Worm (Caenorhabditis elegans) whole organism, early embryonic: ENCODE results near the gene cpb-1.

Experiments
- B0310.2 ChIP-seq: sonication (generic microtip); optimal IDR thresholded peaks from 2 replicates; lab custom pipeline; 2016; ENCODE audit warnings: mild to moderate bottlenecking, missing genetic modification characterization, missing compliant biosample characterization
- F13C5.2 ChIP-seq: sonication (generic microtip); optimal IDR thresholded peaks from 2 replicates; lab custom pipeline; 2017; ENCODE audit warnings: mild to moderate bottlenecking, missing genetic modification characterization, inconsistent platforms, missing compliant biosample characterization
- aly-1 ChIP-seq: sonication (generic microtip); optimal IDR thresholded peaks from 2 replicates; lab custom pipeline; 2016; ENCODE audit warnings: missing genetic modification characterization, missing compliant biosample characterization
- ama-1 ChIP-seq: fragments of 150-350 bp; optimal IDR thresholded peaks from 2 replicates; lab custom pipeline; 2014
- ceh-13 ChIP-seq: fragments of 200-800 bp; sonication (Bioruptor generic); optimal IDR thresholded peaks from 2 replicates; lab custom pipeline; 2018; ENCODE audit warnings: mild to moderate bottlenecking, missing genetic modification characterization, missing compliant biosample characterization
- ceh-36 ChIP-seq: sonication (generic microtip); optimal IDR thresholded peaks from 2 replicates; lab custom pipeline; 2016; ENCODE audit warnings: missing genetic modification characterization, inconsistent platforms, missing compliant biosample characterization
- ets-7 ChIP-seq: sonication (generic microtip); optimal IDR thresholded peaks from 2 replicates; lab custom pipeline; 2016; ENCODE audit warnings: missing genotype, missing genetic modification characterization, missing compliant biosample characterization
- flt-1 ChIP-seq: fragments of 200-800 bp; sonication (Bioruptor generic); IDR thresholded peaks from 2 replicates; pipeline ENCODE4 v1.3.6; 2022; ENCODE audit warnings: missing genetic modification characterization, missing compliant biosample characterization
- hmbx-1 ChIP-seq: sonication (generic microtip); optimal IDR thresholded peaks from 2 replicates; lab custom pipeline; 2016; ENCODE audit warnings: mild to moderate bottlenecking, missing genetic modification characterization, missing compliant biosample characterization
- hmg-4 ChIP-seq: fragments of 200-800 bp; sonication (Bioruptor generic); optimal IDR thresholded peaks from 2 replicates; lab custom pipeline; 2018; ENCODE audit warnings: mild to moderate bottlenecking, missing genetic modification characterization, missing compliant biosample characterization
- hnd-1 ChIP-seq: sonication (generic microtip); optimal IDR thresholded peaks from 2 replicates; lab custom pipeline; 2016; ENCODE audit warnings: missing genetic modification characterization, missing compliant biosample characterization
- pes-1 ChIP-seq: fragments of 200-800 bp; sonication (Bioruptor generic); IDR thresholded peaks from 2 replicates; pipeline ENCODE4 v1.3.6; 2022; ENCODE audit warnings: missing genetic modification reagents, missing genetic modification characterization, missing compliant biosample characterization
- scrt-1 ChIP-seq: fragments of 200-800 bp; sonication (Bioruptor generic); IDR thresholded peaks from 2 replicates; pipeline ENCODE4 v1.3.6; 2022; ENCODE audit warnings: missing genetic modification characterization, missing compliant biosample characterization
- sea-1 ChIP-seq: fragments of 200-800 bp; sonication (Bioruptor generic); conservative IDR thresholded peaks from 2 replicates; pipeline ENCODE4 v1.3.6; 2022; ENCODE audit warnings: missing genetic modification characterization, missing compliant biosample characterization
- tbx-11 ChIP-seq: fragments of 200-800 bp; sonication (Bioruptor generic); IDR thresholded peaks from 2 replicates; pipeline ENCODE4 v1.3.6; 2022; ENCODE audit warnings: missing genetic modification characterization, missing compliant biosample characterization
- tbx-37 ChIP-seq: fragments of 200-800 bp; sonication (Bioruptor generic); conservative IDR thresholded peaks from 2 replicates; pipeline ENCODE4 v1.3.6; 2022; ENCODE audit warnings: missing genetic modification reagents, missing genetic modification characterization, missing compliant biosample characterization
- tra-4 ChIP-seq: sonication (generic microtip); optimal IDR thresholded peaks from 2 replicates; lab custom pipeline; 2017; ENCODE audit warnings: missing genetic modification characterization, missing compliant biosample characterization

The cpb-1 gene

ce11 chrIII:9300670-9301069, 21.4 kb upstream of the cpb-1 start:
- TF ChIP-seq hmg-4 (GFP tag; lab: Kevin White, UChicago) (no peak), flt-1 (GFP tag; lab: Robert Waterston, UW) (no peak), hmbx-1 (tag; lab: Kevin White, UChicago) (no peak), sea-1 (GFP tag; lab: Robert Waterston, UW) (no peak), tbx-11 (GFP tag; lab: Robert Waterston, UW) (no peak)

DNA sequence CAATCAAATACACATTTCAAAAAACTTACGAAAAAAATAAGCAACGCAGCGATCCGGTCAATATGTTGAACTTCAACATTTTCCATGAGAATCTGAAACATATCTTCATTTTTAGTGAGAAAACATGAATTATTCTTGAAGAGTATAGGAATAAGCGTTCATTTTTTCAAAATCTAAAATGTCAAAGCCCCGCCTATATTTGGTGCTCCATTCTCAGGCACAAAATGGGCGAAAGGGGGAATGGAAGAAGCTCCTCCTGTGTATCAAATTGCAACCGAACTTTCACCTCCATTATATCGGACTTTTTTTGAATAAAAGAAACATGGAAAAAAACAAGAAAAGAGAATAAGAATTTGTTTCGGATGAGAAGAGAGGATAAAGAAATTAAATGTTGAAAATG, 15.5 kb upstream of the cpb-1 start, which contains the start of gene srx-45:
TSS of gene srx-45 (minus strand) at position 101 of the 400 bp plus-strand sequence.
- TF ChIP-seq hmbx-1 (tag; lab: Kevin White, UChicago) (no peak), tbx-11 (GFP tag; lab: Robert Waterston, UW) (no peak), B0310.2 (no peak), aly-1 (tag; lab: Kevin White, UChicago) (no peak), F13C5.2 (tag; lab: Kevin White, UChicago) (no peak), flt-1 (GFP tag; lab: Robert Waterston, UW) (no peak), ceh-36 (tag; lab: Kevin White, UChicago) (no peak), tra-4 (tag; lab: Kevin White, UChicago) (no peak), scrt-1 (GFP tag; lab: Robert Waterston, UW) (no peak), pes-1 (no peak), sea-1 (GFP tag; lab: Robert Waterston, UW) (no peak), hnd-1 (no peak), ets-7 (tag; lab: Kevin White, UChicago) (no peak), ama-1 (lab: Kevin White, UChicago) (no peak), ceh-13 (no peak), tbx-37 (GFP tag; lab: Robert Waterston, UW) (no peak), hmg-4 (GFP tag; lab: Kevin White, UChicago) (no peak)

DNA sequence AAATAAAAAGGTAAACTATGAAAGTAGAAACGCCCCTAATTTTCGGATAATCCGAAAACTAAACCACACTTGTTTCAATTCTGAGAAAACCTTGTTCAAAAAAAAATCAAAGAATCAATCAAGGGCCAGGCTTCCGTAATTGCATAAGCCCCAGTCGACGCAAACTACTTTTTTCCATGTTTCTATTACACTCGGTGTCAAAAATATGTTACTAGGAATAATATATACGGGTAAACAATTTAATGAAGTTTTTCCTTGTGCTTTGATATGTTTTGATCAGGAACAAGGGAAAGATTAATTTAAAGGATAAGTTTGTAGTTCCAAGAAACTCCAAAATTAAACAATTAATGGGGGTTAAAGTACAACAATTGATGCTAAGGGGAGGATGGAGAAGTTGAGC, 12.3 kb upstream of the cpb-1 start:
- TF ChIP-seq ceh-36 (tag; lab: Kevin White, UChicago) (no peak), F13C5.2 (tag; lab: Kevin White, UChicago) (no peak), flt-1 (GFP tag; lab: Robert Waterston, UW) (no peak), sea-1 (GFP tag; lab: Robert Waterston, UW) (no peak), tbx-11 (GFP tag; lab: Robert Waterston, UW) (no peak), B0310.2 (no peak), hnd-1 (no peak), hmg-4 (GFP tag; lab: Kevin White, UChicago) (no peak), scrt-1 (GFP tag; lab: Robert Waterston, UW) (no peak), aly-1 (tag; lab: Kevin White, UChicago) (no peak), pes-1 (no peak), ama-1 (lab: Kevin White, UChicago) (no peak), ceh-13 (no peak), tbx-37 (GFP tag; lab: Robert Waterston, UW) (no peak), hmbx-1 (tag; lab: Kevin White, UChicago) (no peak), tra-4 (tag; lab: Kevin White, UChicago) (no peak), ets-7 (tag; lab: Kevin White, UChicago) (no peak)

ce11 chrIII:9314476-9314875, 7.6 kb upstream of the cpb-1 start, which contains the start of gene C40H1.8:
TSS of gene C40H1.8 (plus strand) at chrIII:9314717.
- TF ChIP-seq hnd-1 (no peak), B0310.2 (no peak), sea-1 (GFP tag; lab: Robert Waterston, UW) (no peak), hmbx-1 (tag; lab: Kevin White, UChicago) (no peak), aly-1 (tag; lab: Kevin White, UChicago) (no peak), tbx-11 (GFP tag; lab: Robert Waterston, UW) (no peak), pes-1 (no peak), flt-1 (GFP tag; lab: Robert Waterston, UW) (no peak), scrt-1 (GFP tag; lab: Robert Waterston, UW) (no peak)

DNA sequence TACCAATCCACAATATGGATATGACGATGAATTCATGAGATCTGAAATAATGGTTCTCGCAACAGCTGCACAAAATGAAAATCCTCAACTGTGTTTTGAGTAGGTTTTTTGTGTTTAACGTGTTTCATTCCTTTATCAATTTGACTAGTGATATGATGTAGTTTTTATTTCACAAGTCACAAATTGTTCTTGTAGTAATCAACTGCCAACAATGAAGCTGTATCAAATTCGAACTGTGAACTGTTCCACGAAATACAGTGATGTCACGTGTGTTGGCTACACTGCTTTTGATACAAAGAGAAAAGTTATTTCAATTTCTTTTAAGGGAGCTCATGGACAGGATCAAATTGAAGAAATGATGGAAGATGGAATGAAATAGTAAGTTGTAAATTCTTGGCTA, 6.9 kb upstream of the cpb-1 start:
- no peak for TF ChIP-seq scrt-1 (GFP tag; lab: Robert Waterston, UW)

ce11 chrIII:9317601-9318000, 4.5 kb upstream of the cpb-1 start:
- TF ChIP-seq ama-1 (lab: Kevin White, UChicago) (no peak), scrt-1 (GFP tag; lab: Robert Waterston, UW) (no peak), ceh-36 (tag; lab: Kevin White, UChicago) (no peak), tbx-37 (GFP tag; lab: Robert Waterston, UW) (no peak), sea-1 (GFP tag; lab: Robert Waterston, UW) (no peak)

- TF ChIP-seq tbx-11 (GFP tag; lab: Robert Waterston, UW): no peak
- TF ChIP-seq hmbx-1 (tag; lab: Kevin White, UChicago): no peak
- no peak for TF ChIP-seq flt-1 (GFP tag; lab: Robert Waterston, UW)
- TF ChIP-seq ceh-13: no peak
- TF ChIP-seq scrt-1 (GFP tag; lab: Robert Waterston, UW): no peak
- TF ChIP-seq F13C5.2 (tag; lab: Kevin White, UChicago): no peak
- no peak for TF ChIP-seq ceh-36 (tag; lab: Kevin White, UChicago)
- no peak for TF ChIP-seq hnd-1
- no peak for TF ChIP-seq hmg-4 (GFP tag; lab: Kevin White, UChicago)
- no peak for TF ChIP-seq pes-1
- no peak for TF ChIP-seq ets-7 (tag; lab: Kevin White, UChicago)
- no peak for TF ChIP-seq tra-4 (tag; lab: Kevin White, UChicago)
These were observed 2.5 kb upstream of the cpb-1 start, which contains the start of gene C40H1.9 for ce11 chrIII:9319641-9320040. TSS of gene C40H1.9 (plus strand) at chrIII:9319941.

ce11 chrIII:9324724-9325123, 2.6 kb downstream of the cpb-1 start, which contains the start of gene C40H1.7:
TSS of gene C40H1.7 (plus strand) at chrIII:9325024.
- no peak for TF ChIP-seq hmg-4 (GFP tag; lab: Kevin White, UChicago)
- no peak for TF ChIP-seq tbx-37 (GFP tag; lab: Robert Waterston, UW)
- TF ChIP-seq tbx-11 (GFP tag; lab: Robert Waterston, UW): no peak
- no peak for TF ChIP-seq ceh-13
- TF ChIP-seq tra-4 (tag; lab: Kevin White, UChicago): no peak
- no peak for TF ChIP-seq hmbx-1 (tag; lab: Kevin White, UChicago)
- no peak for TF ChIP-seq flt-1 (GFP tag; lab: Robert Waterston, UW)
- TF ChIP-seq ama-1 (lab: Kevin White, UChicago): no peak
- no peak for TF ChIP-seq scrt-1 (GFP tag; lab: Robert Waterston, UW)
- TF ChIP-seq B0310.2: no peak
